Worm (Caenorhabditis elegans) whole organism, late embryonic: ENCODE results near the gene hsp-12.2.

Experiments used
- F13H6.1 ChIP-seq: sonication (generic microtip); optimal IDR thresholded peaks from 2 replicates; lab custom pipeline; 2016; ENCODE audit warnings: missing genetic modification characterization, missing compliant biosample characterization
- ceh-6 ChIP-seq: fragments of 200-800 bp; sonication (Bioruptor generic); optimal IDR thresholded peaks from 2 replicates; lab custom pipeline; 2018; ENCODE audit warnings: mild to moderate bottlenecking, missing genetic modification characterization, missing compliant biosample characterization
- madf-2 ChIP-seq: sonication (generic microtip); optimal IDR thresholded peaks from 2 replicates; lab custom pipeline; 2017; ENCODE audit warnings: missing genetic modification characterization, missing compliant biosample characterization
- nfya-1 ChIP-seq: sonication (generic microtip); optimal IDR thresholded peaks from 2 replicates; lab custom pipeline; 2017; ENCODE audit warnings: missing genetic modification characterization, mild to moderate bottlenecking, missing compliant biosample characterization, antibody characterized with exemption, moderate library complexity
- pax-1 ChIP-seq: fragments of 150-350 bp; optimal IDR thresholded peaks from 2 replicates; lab custom pipeline; 2014; ENCODE audit warnings: missing biosample characterization, missing genetic modification characterization

DNA sequence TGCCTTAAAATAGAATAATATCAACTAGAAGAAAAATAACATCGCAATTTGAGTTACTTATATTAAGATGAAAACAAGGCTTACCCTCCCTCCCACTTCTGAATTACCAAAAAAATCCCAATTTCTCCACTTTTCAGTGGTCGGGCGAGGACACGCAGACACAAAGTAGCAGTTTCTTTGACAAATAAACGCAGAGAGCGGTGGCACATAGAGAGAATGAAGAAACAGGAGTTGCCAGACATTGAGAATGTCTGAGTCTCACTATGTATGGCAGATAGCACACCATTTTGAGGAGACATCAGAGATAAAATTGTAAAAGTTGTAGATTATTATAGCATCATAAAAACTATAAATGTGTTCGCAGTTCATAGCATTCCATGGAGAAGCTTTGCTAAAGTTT, 12.6 kb upstream of the hsp-12.2 start:
- TF ChIP-seq F13H6.1 (tag; lab: Kevin White, UChicago), result no peak
- TF ChIP-seq ceh-6 (GFP tag; lab: Kevin White, UChicago), result no peak
- TF ChIP-seq madf-2 (tag; lab: Kevin White, UChicago), result no peak
- TF ChIP-seq pax-1 (tag; lab: Kevin White, UChicago), result no peak
- TF ChIP-seq nfya-1 (tag; lab: Kevin White, UChicago), result peak; percentile 63
